Worm (Caenorhabditis elegans): ENCODE results near the gene C50B8.4.

The C50B8.4 gene

DNA sequence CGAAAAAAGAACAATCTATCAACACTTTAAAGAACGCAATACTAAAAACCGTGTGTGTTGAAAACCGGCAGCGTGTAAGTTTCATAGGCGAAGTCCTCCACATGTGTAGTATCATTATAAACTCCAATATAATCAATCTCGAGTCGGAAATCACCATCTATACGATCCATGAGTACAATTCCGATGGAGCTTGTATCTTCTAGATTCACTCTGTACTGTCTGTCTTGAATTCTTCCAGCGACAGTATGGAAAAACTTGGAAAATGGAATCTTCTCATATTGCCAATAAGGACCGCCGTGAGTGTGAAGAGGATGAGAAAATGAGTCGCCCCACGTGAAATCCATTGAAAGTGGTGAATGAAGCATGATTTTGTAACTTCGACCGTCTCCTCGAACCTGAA lies 4.8 kb upstream of the C50B8.4 start (continued):
- TF ChIP-seq dpl-1 (GFP tag; optimal IDR thresholded peaks at IDR 0.05), result peak in 1 of 3 experiments; percentile 10
- no peak for TF ChIP-seq irx-1 (tag; optimal IDR thresholded peaks at IDR 0.05)
- TF ChIP-seq mdl-1 (tag; optimal IDR thresholded peaks at IDR 0.05), result no peak
- no peak for TF ChIP-seq lin-13 (GFP tag; optimal IDR thresholded peaks at IDR 0.05)
- TF ChIP-seq alr-1 (tag; optimal IDR thresholded peaks at IDR 0.05; ENCODE audit: borderline replicate concordance), result no peak
- no peak for TF ChIP-seq unc-98 (GFP tag; IDR thresholded peaks at IDR 0.05)
- no peak for TF ChIP-seq fkh-4 (tag; optimal IDR thresholded peaks at IDR 0.05; ENCODE audit: borderline replicate concordance)
- no peak for TF ChIP-seq ztf-11 (tag; optimal IDR thresholded peaks at IDR 0.05)
- TF ChIP-seq xbp-1 (tag; optimal IDR thresholded peaks at IDR 0.05), result no peak
- no peak for TF ChIP-seq C16A3.4 (tag; optimal IDR thresholded peaks at IDR 0.05)
- peak; percentile 67 for TF ChIP-seq ama-1 (optimal IDR thresholded peaks at IDR 0.05)
- no peak for TF ChIP-seq ztf-4 (tag; optimal IDR thresholded peaks at IDR 0.05)
- TF ChIP-seq sox-4 (tag; optimal IDR thresholded peaks at IDR 0.05), result no peak
- TF ChIP-seq pqm-1 (tag; optimal IDR thresholded peaks at IDR 0.05), result no peak
- no peak for TF ChIP-seq C34B4.2 (tag; optimal IDR thresholded peaks at IDR 0.05)
- TF ChIP-seq elt-3 (tag; optimal IDR thresholded peaks at IDR 0.05), result no peak
- no peak for TF ChIP-seq vab-15 (tag; optimal IDR thresholded peaks at IDR 0.05)
- TF ChIP-seq lsy-2 (tag; optimal IDR thresholded peaks at IDR 0.05), result no peak
- TF ChIP-seq mep-1 (tag; optimal IDR thresholded peaks at IDR 0.05), result no peak
- no peak for TF ChIP-seq hlh-4 (tag; optimal IDR thresholded peaks at IDR 0.05)
- no peak for TF ChIP-seq nhr-20 (tag; optimal IDR thresholded peaks at IDR 0.05)
- no peak for TF ChIP-seq ceh-63 (GFP tag; optimal IDR thresholded peaks at IDR 0.05)
- TF ChIP-seq C04F5.9 (tag; optimal IDR thresholded peaks at IDR 0.05), result no peak
- TF ChIP-seq unc-130 (tag; optimal IDR thresholded peaks at IDR 0.05), result no peak
- TF ChIP-seq dsc-1 (tag; optimal IDR thresholded peaks at IDR 0.05), result no peak
- no peak for TF ChIP-seq zip-4 (GFP tag; optimal IDR thresholded peaks at IDR 0.05)
- no peak for TF ChIP-seq ceh-8 (GFP tag; optimal IDR thresholded peaks at IDR 0.05)
- no peak for TF ChIP-seq tbx-2 (tag; optimal IDR thresholded peaks at IDR 0.05)
- TF ChIP-seq zag-1 (tag; optimal IDR thresholded peaks at IDR 0.05), result no peak
- TF ChIP-seq ceh-88 (GFP tag; IDR thresholded peaks at IDR 0.05), result no peak
- no peak for TF ChIP-seq nhr-90 (tag; optimal IDR thresholded peaks at IDR 0.05; ENCODE audit: poor library complexity)

- TF ChIP-seq lin-35 (GFP tag; optimal IDR thresholded peaks at IDR 0.05) (peak; percentile 78 to 90), egl-13 (tag; optimal IDR thresholded peaks at IDR 0.05) (peak; percentile 26), grh-1 (GFP tag; IDR thresholded peaks at IDR 0.05) (no peak), nhr-76 (tag; optimal IDR thresholded peaks at IDR 0.05) (no peak), elt-3 (tag; optimal IDR thresholded peaks at IDR 0.05) (peak in 2 of 6 experiments; percentile 25 to 65), dpl-1 (GFP tag; optimal IDR thresholded peaks at IDR 0.05) (peak; percentile 75 to 91 (median 85)), nhr-47 (tag; optimal IDR thresholded peaks at IDR 0.05) (peak; percentile 78), jun-1 (tag; optimal IDR thresholded peaks at IDR 0.05) (peak; percentile 28), nhr-19 (GFP tag; conservative IDR thresholded peaks at IDR 0.05) (peak; percentile 54), snpc-4 (tag; optimal IDR thresholded peaks at IDR 0.05) (peak; percentile 28), blmp-1 (tag; optimal IDR thresholded peaks at IDR 0.05) (peak; percentile 38), ceh-88 (GFP tag; IDR thresholded peaks at IDR 0.05) (no peak), unc-130 (tag; optimal IDR thresholded peaks at IDR 0.05) (peak; percentile 62), skn-1 (tag; optimal IDR thresholded peaks at IDR 0.05) (peak; percentile 55), nhr-20 (tag; optimal IDR thresholded peaks at IDR 0.05) (peak; percentile 59), sup-37 (GFP tag; optimal IDR thresholded peaks at IDR 0.05) (no peak), efl-3 (GFP tag; optimal IDR thresholded peaks at IDR 0.05) (no peak), ceh-90 (tag; optimal IDR thresholded peaks at IDR 0.05) (peak; percentile 39), nhr-90 (tag; optimal IDR thresholded peaks at IDR 0.05; ENCODE audit: poor library complexity) (peak; percentile 50), lin-15B (tag; optimal IDR thresholded peaks at IDR 0.05) (peak; percentile 75), vab-15 (tag; optimal IDR thresholded peaks at IDR 0.05) (no peak), irx-1 (tag; optimal IDR thresholded peaks at IDR 0.05) (peak; percentile 23), sptf-1 (tag; optimal IDR thresholded peaks at IDR 0.05) (no peak), tbx-2 (tag; optimal IDR thresholded peaks at IDR 0.05) (peak; percentile 52), snu-23 (GFP tag; optimal IDR thresholded peaks at IDR 0.05) (peak; percentile 73), lin-13 (GFP tag; optimal IDR thresholded peaks at IDR 0.05) (peak; percentile 48), hlh-17 (GFP tag; optimal IDR thresholded peaks at IDR 0.05; ENCODE audit: borderline replicate concordance) (no peak), nhr-71 (tag; optimal IDR thresholded peaks at IDR 0.05) (peak; percentile 77), lin-39 (tag; optimal IDR thresholded peaks at IDR 0.05) (no peak), fos-1 (tag; optimal IDR thresholded peaks at IDR 0.05) (no peak), nhr-12 (tag; optimal IDR thresholded peaks at IDR 0.05) (no peak)
These were observed 3.3 kb upstream of the C50B8.4 start, which contains the start of the genes nuaf-1 and bir-2 for ce11 chrV:13568533-13568932. TSS of gene nuaf-1 (minus strand) at chrV:13568630. TSS of gene bir-2 (plus strand) at chrV:13568850.

Data from whole organism, L1 larva.